ENCODE assay signal across 5 fruit fly cellular contexts in the genomic region with DNA sequence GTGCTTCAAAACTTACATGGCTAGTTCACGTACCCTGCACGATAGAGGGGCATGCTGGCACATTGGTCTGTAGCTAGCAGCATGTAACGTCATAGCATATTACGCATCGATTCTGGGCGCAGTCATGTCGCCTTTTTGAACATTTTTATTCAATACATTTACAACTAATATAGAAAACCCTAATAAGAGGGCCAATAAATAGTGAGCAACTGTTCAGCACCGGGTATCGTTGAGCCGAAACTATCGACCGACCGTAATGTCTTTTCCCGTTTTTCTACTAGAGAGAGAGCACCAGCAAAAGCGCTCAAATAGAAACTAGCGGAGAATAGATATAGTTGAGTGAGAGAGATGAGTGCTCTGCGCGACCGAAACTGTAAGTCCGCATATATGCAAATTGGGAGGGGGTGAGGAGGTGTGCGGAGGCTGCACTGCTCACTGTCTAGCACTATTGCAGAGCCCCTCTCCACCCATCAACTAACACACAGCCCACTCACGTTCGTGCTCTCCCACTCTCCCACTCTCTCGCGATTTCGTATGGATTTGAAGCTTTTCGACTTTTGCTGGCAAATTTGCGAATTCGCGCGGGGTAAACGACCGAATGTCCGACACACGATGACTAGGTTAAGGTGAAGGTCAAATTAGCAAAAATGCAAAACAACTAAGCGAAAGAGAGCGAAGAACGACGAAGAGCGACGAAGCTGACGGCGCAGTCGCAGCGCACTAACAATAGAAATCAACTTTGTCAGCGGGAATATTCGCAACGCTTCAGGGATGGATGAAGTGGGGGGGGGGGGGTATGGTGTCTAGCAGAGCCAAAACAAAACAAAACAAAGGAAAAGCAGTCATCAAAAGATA.
A peak's percentile ranks its signal among the peaks of the same experiment; 100 is the strongest.
TF ChIP-seq lines count a peak whose summit lies in the region.

No protein-coding gene starts in this region.

- TF ChIP-seq CTCF in whole organism, embryonic (GFP tag; optimal IDR thresholded peaks at IDR 0.05; lab: Kevin White, UChicago), result no peak

TF ChIP-seq in whole organism, adult, 20 proteins besides CTCF, POLR2A, EP300 and RAD21 (continues in another document):
- TF ChIP-seq CG11617 (GFP tag; optimal IDR thresholded peaks at IDR 0.05; lab: Kevin White, UChicago) (peak; percentile 66), cic (GFP tag; optimal IDR thresholded peaks at IDR 0.05; lab: Kevin White, UChicago) (peak; percentile 9), CG14711 (tag; optimal IDR thresholded peaks at IDR 0.05; lab: Kevin White, UChicago) (peak; percentile 84), CG7045 (GFP tag; optimal IDR thresholded peaks at IDR 0.05; lab: Kevin White, UChicago) (peak; percentile 70), CG5204 (GFP tag; optimal IDR thresholded peaks at IDR 0.05; lab: Kevin White, UChicago) (peak; percentile 48), CG7101 (tag; optimal IDR thresholded peaks at IDR 0.05; lab: Kevin White, UChicago) (peak; percentile 86), pad (GFP tag; optimal IDR thresholded peaks at IDR 0.05; lab: Kevin White, UChicago) (peak; percentile 88), Hr96 (GFP tag; optimal IDR thresholded peaks at IDR 0.05; lab: Kevin White, UChicago) (peak; percentile 82), CG33017 (tag; optimal IDR thresholded peaks at IDR 0.05; lab: Kevin White, UChicago) (peak; percentile 76), Mnt (GFP tag; optimal IDR thresholded peaks at IDR 0.05; lab: Kevin White, UChicago) (peak; percentile 30), tj (GFP tag; optimal IDR thresholded peaks at IDR 0.05; lab: Kevin White, UChicago) (peak; percentile 93), CG1620 (GFP tag; optimal IDR thresholded peaks at IDR 0.05; lab: Kevin White, UChicago) (peak; percentile 59), toe (GFP tag; optimal IDR thresholded peaks at IDR 0.05; lab: Kevin White, UChicago) (peak; percentile 20), ovo (GFP tag; optimal IDR thresholded peaks at IDR 0.05; lab: Kevin White, UChicago) (peak; percentile 62), bab1 (GFP tag; optimal IDR thresholded peaks at IDR 0.05; lab: Kevin White, UChicago) (peak; percentile 86)

TF ChIP-seq in whole organism, embryonic, 481 proteins besides CTCF, POLR2A, EP300 and RAD21 (continues in another document):
- peak; percentile 39; the same call in 1 of the 2 replicates for TF ChIP-seq CG1024 (GFP tag; IDR thresholded peaks at IDR 0.05; lab: Robert Waterston, UW)
- no peak for TF ChIP-seq CG15696 (tag; optimal IDR thresholded peaks at IDR 0.05; lab: Kevin White, UChicago)
- TF ChIP-seq ranshi (GFP tag; IDR thresholded peaks at IDR 0.05; lab: Robert Waterston, UW), result peak; percentile 81
- peak; percentile 77 for TF ChIP-seq kay (GFP tag; optimal IDR thresholded peaks at IDR 0.05; lab: Kevin White, UChicago)
- TF ChIP-seq CG10654 (GFP tag; optimal IDR thresholded peaks at IDR 0.05; lab: Kevin White, UChicago), result peak; percentile 66
- TF ChIP-seq CG6654 (GFP tag; optimal IDR thresholded peaks at IDR 0.05; lab: Kevin White, UChicago), result peak; percentile 31
- peak; percentile 58 for TF ChIP-seq CG3838 (GFP tag; optimal IDR thresholded peaks at IDR 0.05; lab: Kevin White, UChicago)
- no peak for TF ChIP-seq Dll (GFP tag; IDR thresholded peaks at IDR 0.05; lab: Robert Waterston, UW; ENCODE audit: partially characterized antibody)
- no peak for TF ChIP-seq CG7745 (tag; optimal IDR thresholded peaks at IDR 0.05; lab: Kevin White, UChicago)
- peak; percentile 87 for TF ChIP-seq CG10366 (GFP tag; IDR thresholded peaks at IDR 0.05; lab: Robert Waterston, UW)
- peak; percentile 65 for TF ChIP-seq CG4820 (GFP tag; optimal IDR thresholded peaks at IDR 0.05; lab: Kevin White, UChicago)
- peak; percentile 35 for TF ChIP-seq sima (GFP tag; optimal IDR thresholded peaks at IDR 0.05; lab: Kevin White, UChicago)
- peak; percentile 63; the same call in 1 of the 2 replicates for TF ChIP-seq Doc2 (GFP tag; IDR thresholded peaks at IDR 0.05; lab: Robert Waterston, UW)
- peak; percentile 89 for TF ChIP-seq CG7786 (GFP tag; optimal IDR thresholded peaks at IDR 0.05; lab: Kevin White, UChicago)
- TF ChIP-seq lbe (GFP tag; optimal IDR thresholded peaks at IDR 0.05; lab: Kevin White, UChicago), result no peak
- TF ChIP-seq CG15479 (GFP tag; optimal IDR thresholded peaks at IDR 0.05; lab: Kevin White, UChicago), result no peak

TF ChIP-seq in whole organism, prepupa, 60 proteins besides CTCF, POLR2A, EP300 and RAD21 (continues in another document):
- TF ChIP-seq Sox102F (GFP tag; optimal IDR thresholded peaks at IDR 0.05; lab: Kevin White, UChicago) (no peak), CG1621 (tag; optimal IDR thresholded peaks at IDR 0.05; lab: Kevin White, UChicago) (no peak), Blimp-1 (GFP tag; optimal IDR thresholded peaks at IDR 0.05; lab: Kevin White, UChicago) (no peak), fkh (GFP tag; optimal IDR thresholded peaks at IDR 0.05; lab: Kevin White, UChicago) (peak; percentile 16), CG8632 (GFP tag; optimal IDR thresholded peaks at IDR 0.05; lab: Kevin White, UChicago) (no peak), Gug (GFP tag; IDR thresholded peaks at IDR 0.05; lab: Robert Waterston, UW) (peak; percentile 90), Ets96B (tag; optimal IDR thresholded peaks at IDR 0.05; lab: Kevin White, UChicago) (no peak), CG6792 (GFP tag; optimal IDR thresholded peaks at IDR 0.05; lab: Kevin White, UChicago) (no peak), Sox15 (GFP tag; optimal IDR thresholded peaks at IDR 0.05; lab: Kevin White, UChicago) (no peak), CG32006 (GFP tag; optimal IDR thresholded peaks at IDR 0.05; lab: Kevin White, UChicago) (peak; percentile 97), eg (GFP tag; IDR thresholded peaks at IDR 0.05; lab: Robert Waterston, UW) (peak; percentile 92), CG11762 (GFP tag; optimal IDR thresholded peaks at IDR 0.05; lab: Kevin White, UChicago; ENCODE audit: insufficient read depth) (peak; percentile 13), CG6276 (GFP tag; optimal IDR thresholded peaks at IDR 0.05; lab: Kevin White, UChicago) (peak; percentile 92), CG6854 (GFP tag; optimal IDR thresholded peaks at IDR 0.05; lab: Kevin White, UChicago) (no peak), CG6163 (GFP tag; IDR thresholded peaks at IDR 0.05; lab: Robert Waterston, UW) (peak; percentile 88), Hr4 (GFP tag; optimal IDR thresholded peaks at IDR 0.05; lab: Kevin White, UChicago) (peak; percentile 95), dac (GFP tag; optimal IDR thresholded peaks at IDR 0.05; lab: Kevin White, UChicago) (peak; percentile 91)

TF ChIP-seq in whole organism, pupa, 21 proteins besides CTCF, POLR2A, EP300 and RAD21 (continues in another document):
- TF ChIP-seq CG14655 (GFP tag; optimal IDR thresholded peaks at IDR 0.05; lab: Kevin White, UChicago) (peak; percentile 93), CG8159 (tag; optimal IDR thresholded peaks at IDR 0.05; lab: Kevin White, UChicago) (no peak), CG34367 (tag; optimal IDR thresholded peaks at IDR 0.05; lab: Kevin White, UChicago) (no peak), D1 (tag; optimal IDR thresholded peaks at IDR 0.05; lab: Kevin White, UChicago) (no peak), Pif1A (GFP tag; optimal IDR thresholded peaks at IDR 0.05; lab: Kevin White, UChicago) (peak; percentile 80), CG17806 (tag; optimal IDR thresholded peaks at IDR 0.05; lab: Kevin White, UChicago) (peak; percentile 9), rn (GFP tag; IDR thresholded peaks at IDR 0.05; lab: Robert Waterston, UW) (peak; percentile 62; the same call in 1 of the 2 replicates), CG15710 (tag; optimal IDR thresholded peaks at IDR 0.05; lab: Kevin White, UChicago) (no peak), CG32121 (GFP tag; IDR thresholded peaks at IDR 0.05; lab: Robert Waterston, UW) (peak; percentile 95), Ets98B (GFP tag; IDR thresholded peaks at IDR 0.05; lab: Robert Waterston, UW) (peak; percentile 95), CG10348 (GFP tag; IDR thresholded peaks at IDR 0.05; lab: Robert Waterston, UW) (peak; percentile 84), CG13204 (GFP tag; optimal IDR thresholded peaks at IDR 0.05; lab: Kevin White, UChicago) (no peak), Snoo (tag; optimal IDR thresholded peaks at IDR 0.05; lab: Kevin White, UChicago) (no peak), Pif1B (GFP tag; optimal IDR thresholded peaks at IDR 0.05; lab: Kevin White, UChicago) (peak; percentile 72), EcR (GFP tag; optimal IDR thresholded peaks at IDR 0.05; lab: Kevin White, UChicago) (peak; percentile 20), gl (tag; optimal IDR thresholded peaks at IDR 0.05; lab: Kevin White, UChicago) (no peak), fd96Ca (GFP tag; IDR thresholded peaks at IDR 0.05; lab: Robert Waterston, UW) (peak; percentile 96), CG9948 (tag; optimal IDR thresholded peaks at IDR 0.05; lab: Kevin White, UChicago) (peak; percentile 43), CG4496 (GFP tag; IDR thresholded peaks at IDR 0.05; lab: Robert Waterston, UW) (peak; percentile 95)

TF ChIP-seq in whole organism, wandering third instar larva, 38 proteins besides CTCF, POLR2A, EP300 and RAD21:
- TF ChIP-seq Rel (GFP tag; optimal IDR thresholded peaks at IDR 0.05; lab: Kevin White, UChicago) (no peak), Rel (tag; optimal IDR thresholded peaks at IDR 0.05; lab: Kevin White, UChicago) (peak; percentile 44), Myc (optimal IDR thresholded peaks at IDR 0.05; lab: Kevin White, UChicago) (no peak), sv (GFP tag; optimal IDR thresholded peaks at IDR 0.05; lab: Kevin White, UChicago) (peak; percentile 74), psq (GFP tag; optimal IDR thresholded peaks at IDR 0.05; lab: Kevin White, UChicago) (no peak), dl (GFP tag; optimal IDR thresholded peaks at IDR 0.05; lab: Kevin White, UChicago; ENCODE audit: insufficient read depth in 1 of 2, partially characterized antibody in 2 of 2) (peak in 1 of 2 experiments; percentile 46), Dif (GFP tag; optimal IDR thresholded peaks at IDR 0.05; lab: Kevin White, UChicago; ENCODE audit: partially characterized antibody) (peak; percentile 39)
